Worm (Caenorhabditis elegans): ENCODE results near the gene F56C3.9.

DNA sequence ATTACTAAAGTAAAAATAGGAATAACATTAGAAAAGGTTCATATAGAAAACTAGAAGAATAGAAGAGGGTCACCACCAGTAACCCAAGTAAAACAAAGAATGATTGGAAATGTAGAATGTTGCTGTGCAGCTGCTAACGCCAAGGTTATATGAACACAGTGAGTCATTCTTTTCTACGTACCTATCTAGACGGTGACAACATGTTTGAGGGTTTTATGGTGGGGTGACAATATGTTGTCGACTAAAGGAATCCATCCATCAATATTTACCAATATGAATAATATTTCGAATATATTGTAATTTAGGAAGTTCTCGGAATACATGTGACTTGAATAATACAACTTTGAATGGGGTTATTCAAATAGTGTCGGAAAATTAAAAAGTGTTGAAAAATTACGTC, 7.5 kb upstream of the F56C3.9 start, which contains the start of gene ZK402.5:
- TF ChIP-seq elt-3 (tag; optimal IDR thresholded peaks at IDR 0.05), result no peak
- no peak for TF ChIP-seq lin-13 (tag; optimal IDR thresholded peaks at IDR 0.05)
- no peak for TF ChIP-seq mep-1 (tag; optimal IDR thresholded peaks at IDR 0.05)
